Fruit fly (Drosophila melanogaster) whole organism, wandering third instar larva: ENCODE measurements around the gene CG10555.

Experiments used
- CG9705 ChIP-seq: fragments of 200-800 bp; sonication (Bioruptor generic); optimal IDR thresholded peaks from 2 replicates; lab custom pipeline; 2018; ENCODE audit warnings: missing biosample characterization, mild to moderate bottlenecking, missing genetic modification characterization
- h ChIP-seq: fragments of 200-800 bp; sonication (Bioruptor generic); optimal IDR thresholded peaks from 3 replicates; lab custom pipeline; 2016; ENCODE audit warnings: missing biosample characterization, mild to moderate bottlenecking, missing genetic modification characterization
- rgr ChIP-seq: fragments of 200-800 bp; sonication (Bioruptor generic); optimal IDR thresholded peaks from 3 replicates; lab custom pipeline; 2016; ENCODE audit warnings: missing biosample characterization, mild to moderate bottlenecking, missing genetic modification characterization
- sage ChIP-seq: fragments of 200-800 bp; sonication (Bioruptor generic); optimal IDR thresholded peaks from 2 replicates; lab custom pipeline; 2016; ENCODE audit warnings: missing biosample characterization, mild to moderate bottlenecking, missing genetic modification characterization

DNA sequence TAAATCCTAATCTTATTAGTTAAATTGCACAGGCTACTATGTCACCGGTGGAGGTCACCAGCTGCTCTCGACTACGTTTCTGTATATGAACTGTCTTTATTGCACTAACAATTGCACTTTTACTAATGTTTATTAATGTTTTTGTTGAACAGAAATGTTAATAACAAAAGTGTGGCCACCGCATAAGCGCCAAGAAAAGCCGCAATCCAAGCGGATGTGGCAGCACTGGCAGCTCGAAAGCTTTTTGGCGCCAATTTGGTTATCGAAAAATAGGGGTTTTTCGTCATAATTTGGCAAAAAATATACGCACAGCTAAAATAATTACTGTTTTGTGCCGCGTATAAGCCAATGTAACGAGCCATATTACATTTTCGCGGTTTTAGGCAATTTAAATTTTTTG lies 43.4 kb downstream of the CG10555 start, which contains the start of gene CG12123:
- no peak for TF ChIP-seq rgr (GFP tag; lab: Kevin White, UChicago)
- no peak for TF ChIP-seq h
- TF ChIP-seq CG9705: no peak
- no peak for TF ChIP-seq sage (GFP tag; lab: Kevin White, UChicago)
